Fruit fly (Drosophila melanogaster) ovary, adult (tissue): ENCODE data around the gene Vml.

Source experiments
- CG17801 ChIP-seq: fragments of 200-800 bp; optimal IDR thresholded peaks from 2 replicates; lab custom pipeline; 2019; ENCODE audit warnings: missing biosample characterization, mild to moderate bottlenecking, missing genetic modification characterization, moderate library complexity; ENCODE audit not compliant: partially characterized antibody

The Vml gene

dm6 chrX:2275249-2275872 is at the start of gene Vml:
Vml (plus strand) TSS chrX:2275822.
- peak; percentile 32 for TF ChIP-seq CG17801 (GFP tag; lab: Kevin White, UChicago)

dm6 chrX:2241842-2242241 is 33.8 kb upstream of the Vml start, which contains the start of gene kz:
kz (minus strand) TSS chrX:2242035.
- TF ChIP-seq CG17801 (GFP tag; lab: Kevin White, UChicago), result no peak

DNA sequence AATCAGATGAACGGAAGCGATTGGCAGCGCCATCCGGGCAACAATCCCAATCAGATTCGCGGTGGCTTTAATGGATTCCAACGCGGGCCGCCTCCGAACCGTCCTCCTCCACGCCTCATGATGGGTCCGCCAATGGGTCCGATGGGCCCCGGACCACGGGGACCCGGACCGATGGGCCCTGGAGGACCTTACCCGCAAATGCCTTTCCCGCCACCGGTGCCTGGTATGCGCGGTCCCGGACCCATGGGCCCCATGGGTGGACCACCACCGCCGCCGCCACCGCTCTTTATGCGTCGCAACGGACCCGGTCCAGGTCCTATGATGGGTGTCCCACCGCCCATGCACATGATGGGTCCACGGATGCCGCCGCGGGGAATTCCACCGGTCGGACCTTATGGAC is 32.7 kb upstream of the Vml start:
- no peak for TF ChIP-seq CG17801 (GFP tag; lab: Kevin White, UChicago)

- no peak for TF ChIP-seq CG17801 (GFP tag; lab: Kevin White, UChicago)
These were observed 30.9 kb upstream of the Vml start for dm6 chrX:2244753-2245152.

dm6 chrX:2245931-2246330 is 29.7 kb upstream of the Vml start, which contains the start of gene Or2a:
Or2a (plus strand) TSS chrX:2246231.
- TF ChIP-seq CG17801 (GFP tag; lab: Kevin White, UChicago), result no peak

- TF ChIP-seq CG17801 (GFP tag; lab: Kevin White, UChicago), result no peak
These were observed 25.9 kb upstream of the Vml start, which contains the start of gene crn for dm6 chrX:2249763-2250162. crn (minus strand) TSS chrX:2249983.

DNA sequence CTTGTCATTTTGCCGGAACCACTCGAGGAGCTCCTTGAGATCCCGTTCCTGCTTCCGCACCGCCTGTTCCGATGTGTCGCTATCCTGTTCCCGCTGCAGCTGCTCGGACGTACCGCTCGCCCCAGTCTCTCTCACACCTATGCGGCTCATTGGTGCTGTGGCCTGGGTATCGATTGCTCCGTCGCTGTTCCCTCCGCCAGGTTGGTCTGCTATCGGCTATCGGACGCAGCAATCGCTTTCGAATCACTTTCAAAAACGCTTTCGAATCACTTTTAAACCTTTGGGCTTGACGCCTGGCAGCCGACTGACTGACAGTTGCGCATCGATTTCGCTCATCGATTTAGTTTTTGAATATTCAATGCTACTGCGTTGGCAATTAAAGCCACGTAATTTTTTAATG is 23.9 kb upstream of the Vml start, which contains the start of gene CG3191:
TSS of gene CG3191 (minus strand) at position 306 of the 400 bp plus-strand sequence.
- TF ChIP-seq CG17801 (GFP tag; lab: Kevin White, UChicago), result no peak

DNA sequence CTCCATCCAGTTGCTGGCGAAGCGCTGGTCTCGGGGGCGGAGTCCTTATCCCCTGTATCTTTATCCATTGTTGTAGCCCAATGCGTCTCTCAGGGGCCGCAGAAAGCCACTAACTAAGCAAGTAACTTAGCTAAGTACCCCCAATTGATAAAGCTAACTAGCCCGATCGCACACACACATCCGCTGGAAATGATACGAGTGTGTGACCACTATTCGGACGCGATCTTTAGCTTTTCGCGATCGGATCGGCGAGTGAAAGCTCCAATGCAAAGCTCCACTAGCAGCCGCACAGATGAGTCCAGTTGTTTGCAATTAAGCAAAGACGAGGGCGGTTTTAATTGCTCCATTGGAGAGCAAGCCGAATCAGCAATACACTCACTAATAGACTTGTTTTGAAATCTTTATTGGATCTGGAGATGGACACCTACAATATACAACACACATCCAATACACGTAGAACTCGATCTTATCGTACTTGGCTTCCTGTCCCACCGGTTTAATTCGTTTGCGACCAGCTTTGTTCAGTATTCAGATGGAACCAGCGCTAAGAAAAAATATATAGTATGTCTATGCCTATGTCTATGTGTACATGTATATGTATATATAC is 21.5 kb upstream of the Vml start, which contains the start of gene CG3091:
TSS of gene CG3091 (minus strand) at position 178 of the 607 bp plus-strand sequence.
- peak; percentile 18 for TF ChIP-seq CG17801 (GFP tag; lab: Kevin White, UChicago)

DNA sequence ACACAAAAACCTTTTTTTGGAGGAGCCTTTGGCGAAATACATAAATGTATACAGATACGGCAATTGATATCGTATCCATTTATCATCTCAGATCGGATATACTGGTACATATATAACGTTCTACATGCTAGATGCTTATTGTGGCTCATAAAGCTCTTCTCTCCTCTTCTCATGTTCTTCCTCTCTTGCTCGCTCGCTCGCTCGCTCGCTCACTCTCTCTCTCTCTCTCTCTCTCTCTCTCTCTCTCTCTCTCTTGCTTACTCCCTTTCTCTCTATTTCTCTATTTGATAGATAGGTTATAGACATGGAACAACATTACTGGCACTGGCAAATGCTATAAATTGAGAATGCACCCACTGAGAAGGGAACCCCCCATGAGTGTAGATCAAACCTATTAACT is 20.6 kb upstream of the Vml start:
- TF ChIP-seq CG17801 (GFP tag; lab: Kevin White, UChicago), result no peak

DNA sequence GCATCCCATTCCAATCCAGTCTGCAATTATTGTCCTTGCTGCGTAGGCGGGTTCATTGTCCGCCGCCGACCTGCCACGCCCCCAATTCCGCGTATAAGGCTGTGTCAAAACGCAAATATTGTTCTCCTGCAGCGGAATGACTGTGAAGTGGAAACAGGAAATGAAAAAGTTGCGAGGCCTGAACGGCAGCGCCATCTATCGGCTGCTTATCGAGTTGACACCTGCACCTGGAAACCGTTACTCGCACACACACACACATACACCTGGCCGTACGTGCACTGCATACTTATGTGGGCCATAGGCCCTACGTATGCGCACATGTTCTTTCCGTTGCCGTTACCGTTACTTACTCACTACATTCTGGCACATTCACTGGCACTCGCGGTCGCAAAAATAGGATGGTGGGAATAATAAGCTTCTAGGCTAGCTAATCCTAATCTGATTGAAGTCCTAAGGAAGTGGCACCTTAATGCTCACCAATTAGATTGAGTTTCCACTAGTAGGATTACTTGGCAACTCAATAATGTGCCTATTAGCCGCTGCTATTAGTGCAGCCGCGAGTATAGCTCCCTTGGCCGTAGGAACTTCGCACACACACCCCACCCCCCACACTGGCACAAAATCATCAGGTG is 16.9 kb upstream of the Vml start:
- no peak for TF ChIP-seq CG17801 (GFP tag; lab: Kevin White, UChicago)

DNA sequence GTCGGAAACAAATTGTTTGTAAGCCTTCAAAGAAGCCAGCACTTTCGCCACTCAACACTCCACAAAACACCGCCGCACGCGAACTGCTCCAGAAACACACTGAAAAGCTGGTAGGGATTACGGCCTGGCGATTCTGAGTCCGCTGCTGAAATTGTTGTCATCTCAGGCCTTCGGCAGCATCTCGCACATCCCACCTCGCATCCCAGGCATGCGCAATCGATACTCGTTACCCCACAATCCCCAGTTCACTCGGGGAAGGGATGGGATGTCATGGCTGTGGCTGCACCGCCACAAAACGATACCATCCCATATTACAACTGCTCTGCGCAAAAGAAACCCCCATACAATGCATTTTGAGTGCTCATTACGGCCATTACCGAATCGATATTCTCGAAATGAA is 15.9 kb upstream of the Vml start, which contains the start of gene CG3078:
TSS of gene CG3078 (minus strand) at position 101 of the 400 bp plus-strand sequence.
- TF ChIP-seq CG17801 (GFP tag; lab: Kevin White, UChicago), result no peak

DNA sequence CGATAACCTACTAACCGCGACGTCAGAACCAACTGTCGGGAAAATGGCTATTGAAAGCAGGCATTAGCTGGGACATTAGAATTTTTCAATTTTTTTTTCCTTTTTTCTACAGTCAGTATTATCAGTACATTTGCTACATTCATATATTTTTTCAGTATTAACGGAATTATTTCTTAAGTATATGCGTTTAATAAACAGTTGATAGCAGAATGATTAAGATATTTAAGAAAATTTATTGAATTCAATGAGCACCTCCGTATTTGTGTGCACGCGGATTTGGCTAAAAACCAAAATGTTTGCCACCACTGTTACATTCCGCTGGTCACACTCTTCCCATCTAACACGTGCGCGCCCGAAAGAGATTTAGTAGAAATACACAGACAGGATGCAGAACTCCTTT is 13.1 kb upstream of the Vml start, which contains the start of the genes temp and CG3071:
TSS of gene temp (minus strand) at position 5 of the 400 bp plus-strand sequence.
TSS of gene CG3071 (plus strand) at position 327 of the 400 bp plus-strand sequence.
- peak; percentile 16 for TF ChIP-seq CG17801 (GFP tag; lab: Kevin White, UChicago)

DNA sequence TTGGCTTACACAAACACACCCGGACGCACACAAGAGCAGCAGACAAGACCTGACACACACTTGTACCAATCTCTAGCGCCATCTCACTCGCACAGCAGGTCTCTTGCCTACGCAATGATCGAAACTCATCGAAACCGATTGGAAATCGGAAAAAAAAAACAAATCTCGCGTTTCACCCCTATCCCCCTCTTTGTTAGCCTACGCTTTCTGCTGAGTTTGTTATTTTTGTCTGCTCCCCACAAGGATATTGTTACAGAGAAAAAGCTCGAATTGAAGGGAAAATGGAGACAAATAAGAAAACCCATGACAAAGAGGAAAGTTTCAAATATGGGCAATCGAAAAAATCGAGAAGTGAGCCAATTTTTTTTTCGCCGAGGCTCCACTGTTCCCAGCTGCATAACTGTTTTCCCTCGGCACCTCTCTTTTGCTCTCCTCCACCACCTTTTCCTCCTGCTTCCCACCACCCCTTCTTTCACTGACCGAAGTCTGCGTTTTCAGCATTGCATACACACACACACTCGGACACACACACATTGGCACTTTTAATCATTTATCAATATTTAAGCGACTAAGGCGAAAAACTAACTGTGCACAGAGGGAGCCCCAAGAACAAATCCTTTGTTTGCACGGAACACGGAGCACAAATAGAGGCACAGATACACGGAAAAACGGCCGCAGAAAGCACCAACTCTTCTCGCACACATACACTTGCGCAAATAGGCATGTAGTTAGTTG is 5.6 kb upstream of the Vml start:
- no peak for TF ChIP-seq CG17801 (GFP tag; lab: Kevin White, UChicago)

dm6 chrX:2270557-2270930 is 5.1 kb upstream of the Vml start, which contains the start of gene CG2924:
CG2924 (minus strand) TSS chrX:2270761.
- peak; percentile 63 for TF ChIP-seq CG17801 (GFP tag; lab: Kevin White, UChicago)
